Worm (Caenorhabditis elegans) whole organism, L1 larva: Measurements from ENCODE around the gene apd-3.

ENCODE experiments used
- ets-5 ChIP-seq: fragments of 200-800 bp; sonication (Bioruptor generic); IDR thresholded peaks from 2 replicates; pipeline ENCODE4 v1.3.6; 2022; ENCODE audit warnings: missing genetic modification characterization, missing compliant biosample characterization
- jun-1 ChIP-seq: fragments of 150-350 bp; optimal IDR thresholded peaks from 2 replicates; lab custom pipeline; 2014; ENCODE audit warnings: missing biosample characterization, missing genetic modification reagents, missing genetic modification characterization
- lin-39 ChIP-seq: fragments of 150-350 bp; optimal IDR thresholded peaks from 2 replicates; lab custom pipeline; 2014; ENCODE audit warnings: missing biosample characterization, missing genetic modification reagents, missing genetic modification characterization
- nhr-28 ChIP-seq: fragments of 150-350 bp; optimal IDR thresholded peaks from 2 replicates; lab custom pipeline; 2014; ENCODE audit warnings: missing biosample characterization, missing genetic modification characterization
- zag-1 ChIP-seq: fragments of 150-350 bp; optimal IDR thresholded peaks from 2 replicates; lab custom pipeline; 2014; ENCODE audit warnings: missing biosample characterization, missing genetic modification characterization

- TF ChIP-seq ets-5 (no peak), lin-39 (no peak), nhr-28 (tag; lab: Kevin White, UChicago) (no peak), jun-1 (tag; lab: Kevin White, UChicago) (no peak), zag-1 (no peak)
Measured at ce11 chrII:3562419-3562818, 16.2 kb upstream of the apd-3 start, which contains the start of gene W10G11.3.
